Fruit fly (Drosophila melanogaster) whole organism, embryonic: ENCODE data around the gene CG46313.

Experiments
- Atf3 ChIP-seq: fragments of 200-800 bp; sonication (Bioruptor generic); optimal IDR thresholded peaks from 3 replicates; lab custom pipeline; 2016; ENCODE audit warnings: missing biosample characterization, missing genetic modification characterization
- Atf6 ChIP-seq: fragments of 200-800 bp; sonication (Bioruptor generic); IDR thresholded peaks from 2 replicates; pipeline ENCODE4 v1.3.6; 2022; ENCODE audit warnings: missing biosample characterization, missing genetic modification characterization
- CG10147 ChIP-seq: fragments of 200-800 bp; sonication (Bioruptor generic); optimal IDR thresholded peaks from 2 replicates; lab custom pipeline; 2019; ENCODE audit warnings: missing biosample characterization, mild to moderate bottlenecking, missing genetic modification characterization, moderate library complexity
- CG10366 ChIP-seq: fragments of 200-800 bp; sonication (Bioruptor generic); IDR thresholded peaks from 2 replicates; pipeline ENCODE4 v1.3.6; 2022; ENCODE audit warnings: missing biosample characterization, missing genetic modification characterization
- CG10959 ChIP-seq: fragments of 200-800 bp; sonication (Bioruptor generic); IDR thresholded peaks from 2 replicates; pipeline ENCODE4 v1.3.6; 2022; ENCODE audit warnings: missing biosample characterization, missing genetic modification characterization
- CG11085 ChIP-seq: fragments of 200-800 bp; sonication (Bioruptor generic); IDR thresholded peaks from 2 replicates; pipeline ENCODE4 v1.3.6; 2022; ENCODE audit warnings: missing biosample characterization, missing genetic modification characterization
- CG11247 ChIP-seq: fragments of 200-800 bp; sonication (Bioruptor generic); IDR thresholded peaks from 2 replicates; pipeline ENCODE4 v1.3.6; 2022; ENCODE audit warnings: missing biosample characterization, missing genetic modification characterization
- CG13296 ChIP-seq: fragments of 200-800 bp; sonication (Bioruptor generic); optimal IDR thresholded peaks from 3 replicates; lab custom pipeline; 2018; ENCODE audit warnings: missing biosample characterization, mild to moderate bottlenecking, missing genetic modification characterization
- CG13424 ChIP-seq: fragments of 200-800 bp; sonication (Bioruptor generic); optimal IDR thresholded peaks from 2 replicates; lab custom pipeline; 2019; ENCODE audit warnings: missing biosample characterization, mild to moderate bottlenecking, missing genetic modification characterization, moderate library complexity
- CG13894 ChIP-seq: fragments of 200-800 bp; sonication (Bioruptor generic); optimal IDR thresholded peaks from 3 replicates; lab custom pipeline; 2018; ENCODE audit warnings: missing biosample characterization, mild to moderate bottlenecking, missing genetic modification characterization, moderate library complexity
- CG14050 ChIP-seq: fragments of 200-800 bp; sonication (Bioruptor generic); IDR thresholded peaks from 3 replicates; pipeline ENCODE4 v1.3.6; 2022; ENCODE audit warnings: missing biosample characterization, missing genetic modification characterization
- CG17359 ChIP-seq: fragments of 200-800 bp; sonication (Bioruptor generic); optimal IDR thresholded peaks from 3 replicates; lab custom pipeline; 2018; ENCODE audit warnings: missing biosample characterization, mild to moderate bottlenecking, missing genetic modification characterization, moderate library complexity
- CG17912 ChIP-seq: fragments of 200-800 bp; sonication (Bioruptor generic); optimal IDR thresholded peaks from 2 replicates; lab custom pipeline; 2018; ENCODE audit warnings: missing biosample characterization, mild to moderate bottlenecking, missing genetic modification characterization
- CG2120 ChIP-seq: fragments of 200-800 bp; sonication (Bioruptor generic); optimal IDR thresholded peaks from 3 replicates; lab custom pipeline; 2016; ENCODE audit warnings: missing biosample characterization, missing genetic modification characterization
- CG2199 ChIP-seq: fragments of 200-800 bp; sonication (Bioruptor generic); IDR thresholded peaks from 3 replicates; pipeline ENCODE4 v1.3.6; 2022; ENCODE audit warnings: missing biosample characterization, missing genetic modification characterization
- CG34224 ChIP-seq: fragments of 200-800 bp; sonication (Bioruptor generic); IDR thresholded peaks from 3 replicates; pipeline ENCODE4 v1.3.6; 2022; ENCODE audit warnings: missing biosample characterization, missing genetic modification characterization; ENCODE audit not compliant: partially characterized antibody
- CG42726 ChIP-seq: fragments of 200-800 bp; sonication (Bioruptor generic); IDR thresholded peaks from 2 replicates; pipeline ENCODE4 v1.3.6; 2022; ENCODE audit warnings: missing biosample characterization, missing genetic modification characterization; ENCODE audit not compliant: partially characterized antibody
- CG4404 ChIP-seq: fragments of 200-800 bp; sonication (Bioruptor generic); IDR thresholded peaks from 2 replicates; pipeline ENCODE4 v1.3.6; 2022; ENCODE audit warnings: missing biosample characterization, missing genetic modification characterization
- CG4730 ChIP-seq: fragments of 200-800 bp; sonication (Bioruptor generic); IDR thresholded peaks from 2 replicates; pipeline ENCODE4 v1.3.6; 2022; ENCODE audit warnings: missing biosample characterization, missing genetic modification characterization
- CG5953 ChIP-seq: fragments of 200-800 bp; sonication (Bioruptor generic); IDR thresholded peaks from 2 replicates; pipeline ENCODE4 v1.3.6; 2022; ENCODE audit warnings: missing biosample characterization, missing genetic modification characterization
- CG6683 ChIP-seq: fragments of 200-800 bp; sonication (Bioruptor generic); optimal IDR thresholded peaks from 2 replicates; lab custom pipeline; 2017; ENCODE audit warnings: missing biosample characterization, mild to moderate bottlenecking, missing genetic modification characterization, missing genetic modification reagents
- CG9609 ChIP-seq: fragments of 200-800 bp; sonication (Bioruptor generic); optimal IDR thresholded peaks from 3 replicates; lab custom pipeline; 2016; ENCODE audit warnings: missing biosample characterization, missing genetic modification characterization
- CG9817 ChIP-seq: fragments of 200-800 bp; sonication (Bioruptor generic); optimal IDR thresholded peaks from 2 replicates; lab custom pipeline; 2018; ENCODE audit warnings: missing biosample characterization, mild to moderate bottlenecking, missing genetic modification characterization, moderate library complexity
- CG9932 ChIP-seq: fragments of 200-800 bp; sonication (Bioruptor generic); IDR thresholded peaks from 2 replicates; pipeline ENCODE4 v1.3.6; 2022; ENCODE audit warnings: missing biosample characterization, missing genetic modification characterization
- CkIIα-i1 ChIP-seq: fragments of 200-800 bp; sonication (Bioruptor generic); IDR thresholded peaks from 2 replicates; pipeline ENCODE4 v1.3.6; 2022; ENCODE audit warnings: missing biosample characterization, missing genetic modification characterization
- Dref ChIP-seq: fragments of 200-800 bp; sonication (Bioruptor generic); IDR thresholded peaks from 2 replicates; pipeline ENCODE4 v1.3.6; 2022; ENCODE audit warnings: missing biosample characterization, missing genetic modification characterization
- Drgx ChIP-seq: fragments of 200-800 bp; sonication (Bioruptor generic); IDR thresholded peaks from 2 replicates; pipeline ENCODE4 v1.3.6; 2022; ENCODE audit warnings: missing biosample characterization, missing genetic modification characterization
- E2f1 ChIP-seq: fragments of 200-800 bp; sonication (Bioruptor generic); IDR thresholded peaks from 2 replicates; pipeline ENCODE4 v1.3.6; 2022; ENCODE audit warnings: missing biosample characterization, missing genetic modification characterization
- HLHmδ ChIP-seq: fragments of 200-800 bp; sonication (Bioruptor generic); optimal IDR thresholded peaks from 2 replicates; lab custom pipeline; 2018; ENCODE audit warnings: missing biosample characterization, mild to moderate bottlenecking, missing genetic modification characterization, moderate library complexity
- Lpt ChIP-seq: fragments of >200 bp; optimal IDR thresholded peaks from 2 replicates; lab custom pipeline; 2018; ENCODE audit warnings: missing biosample characterization, missing genetic modification characterization
- Med ChIP-seq: fragments of 200-800 bp; sonication (Bioruptor generic); peaks from one replicate; lab custom pipeline; 2016; ENCODE audit warnings: missing biosample characterization, missing genetic modification characterization, mild to moderate bottlenecking, inconsistent platforms, moderate library complexity
- NC2β ChIP-seq: fragments of 200-800 bp; sonication (Bioruptor generic); optimal IDR thresholded peaks from 2 replicates; lab custom pipeline; 2016; ENCODE audit warnings: missing biosample characterization, missing genetic modification characterization
- PHDP ChIP-seq: fragments of 200-800 bp; sonication (Bioruptor generic); optimal IDR thresholded peaks from 3 replicates; lab custom pipeline; 2018; ENCODE audit warnings: missing biosample characterization, mild to moderate bottlenecking, missing genetic modification characterization, moderate library complexity
- Rfx ChIP-seq: fragments of 200-800 bp; sonication (Bioruptor generic); IDR thresholded peaks from 2 replicates; pipeline ENCODE4 v1.3.6; 2022; ENCODE audit warnings: missing biosample characterization, missing genetic modification characterization
- Xbp1 ChIP-seq: fragments of 200-800 bp; sonication (Bioruptor generic); optimal IDR thresholded peaks from 3 replicates; lab custom pipeline; 2016; ENCODE audit warnings: missing biosample characterization, mild to moderate bottlenecking, missing genetic modification characterization
- Xrp1 ChIP-seq: fragments of 200-800 bp; sonication (Bioruptor generic); IDR thresholded peaks from 2 replicates; pipeline ENCODE4 v1.3.6; 2022; ENCODE audit warnings: missing biosample characterization, missing genetic modification characterization
- abd-A ChIP-seq: fragments of 200-800 bp; sonication (Bioruptor generic); optimal IDR thresholded peaks from 3 replicates; lab custom pipeline; 2019; ENCODE audit warnings: missing biosample characterization, mild to moderate bottlenecking, missing genetic modification characterization, moderate library complexity
- br ChIP-seq: fragments of >200 bp; optimal IDR thresholded peaks from 2 replicates; lab custom pipeline; 2017
- cas ChIP-seq: fragments of 200-800 bp; sonication (Bioruptor generic); IDR thresholded peaks from 2 replicates; pipeline ENCODE4 v1.3.6; 2022; ENCODE audit warnings: missing biosample characterization, missing genetic modification characterization
- caup ChIP-seq: fragments of 200-800 bp; sonication (Bioruptor generic); optimal IDR thresholded peaks from 3 replicates; lab custom pipeline; 2017; ENCODE audit warnings: missing biosample characterization, mild to moderate bottlenecking, missing genetic modification characterization, moderate library complexity; ENCODE audit not compliant: severe bottlenecking
- ci ChIP-seq: fragments of 200-800 bp; sonication (Bioruptor generic); IDR thresholded peaks from 3 replicates; pipeline ENCODE4 v1.3.6; 2022; ENCODE audit warnings: missing biosample characterization, missing genetic modification characterization
- da ChIP-seq: fragments of 200-800 bp; sonication (Bioruptor generic); optimal IDR thresholded peaks from 2 replicates; lab custom pipeline; 2016; ENCODE audit warnings: missing biosample characterization, missing genetic modification characterization
- dati ChIP-seq: fragments of 200-800 bp; sonication (Bioruptor generic); IDR thresholded peaks from 2 replicates; pipeline ENCODE4 v1.3.6; 2022; ENCODE audit warnings: missing biosample characterization, missing genetic modification characterization
- gsb-n ChIP-seq: fragments of 200-800 bp; sonication (Bioruptor generic); optimal IDR thresholded peaks from 3 replicates; lab custom pipeline; 2018; ENCODE audit warnings: missing biosample characterization, mild to moderate bottlenecking, missing genetic modification characterization
- hbn ChIP-seq: fragments of 200-800 bp; sonication (Bioruptor generic); IDR thresholded peaks from 2 replicates; pipeline ENCODE4 v1.3.6; 2022; ENCODE audit warnings: missing biosample characterization, missing genetic modification characterization; ENCODE audit not compliant: partially characterized antibody
- kni ChIP-seq: fragments of 200-800 bp; sonication (Bioruptor generic); optimal IDR thresholded peaks from 3 replicates; lab custom pipeline; 2017; ENCODE audit warnings: mild to moderate bottlenecking, missing biosample characterization, missing genetic modification reagents, missing genetic modification characterization
- lmd ChIP-seq: fragments of 200-800 bp; sonication (Bioruptor generic); IDR thresholded peaks from 2 replicates; pipeline ENCODE4 v1.3.6; 2022; ENCODE audit warnings: missing biosample characterization, missing genetic modification characterization
- pros ChIP-seq: fragments of 200-800 bp; sonication (Bioruptor generic); optimal IDR thresholded peaks from 3 replicates; lab custom pipeline; 2019; ENCODE audit warnings: missing biosample characterization, mild to moderate bottlenecking, missing genetic modification characterization, moderate library complexity
- sc ChIP-seq, 3 experiments: fragments of >200 bp in 2 of 3; fragments of 200-800 bp in 1 of 3; sonication (Bioruptor generic) in 1 of 3; optimal IDR thresholded peaks; 2 replicates in 2 of 3; 3 replicates in 1 of 3; lab custom pipeline; 2017; ENCODE audit warnings: mild to moderate bottlenecking in 1 of 3, missing biosample characterization in 1 of 3, missing genetic modification characterization in 1 of 3, missing genetic modification reagents in 1 of 3
- so ChIP-seq: fragments of 200-800 bp; sonication (Bioruptor generic); IDR thresholded peaks from 3 replicates; pipeline ENCODE4 v1.3.6; 2022; ENCODE audit warnings: missing biosample characterization, missing genetic modification characterization
- unpg ChIP-seq: fragments of 200-800 bp; sonication (Bioruptor generic); optimal IDR thresholded peaks from 3 replicates; lab custom pipeline; 2018; ENCODE audit warnings: missing biosample characterization, mild to moderate bottlenecking, missing genetic modification characterization, moderate library complexity
- wor ChIP-seq: fragments of 200-800 bp; sonication (Bioruptor generic); IDR thresholded peaks from 2 replicates; pipeline ENCODE4 v1.3.6; 2022; ENCODE audit warnings: missing biosample characterization, missing genetic modification characterization

The CG46313 gene

DNA sequence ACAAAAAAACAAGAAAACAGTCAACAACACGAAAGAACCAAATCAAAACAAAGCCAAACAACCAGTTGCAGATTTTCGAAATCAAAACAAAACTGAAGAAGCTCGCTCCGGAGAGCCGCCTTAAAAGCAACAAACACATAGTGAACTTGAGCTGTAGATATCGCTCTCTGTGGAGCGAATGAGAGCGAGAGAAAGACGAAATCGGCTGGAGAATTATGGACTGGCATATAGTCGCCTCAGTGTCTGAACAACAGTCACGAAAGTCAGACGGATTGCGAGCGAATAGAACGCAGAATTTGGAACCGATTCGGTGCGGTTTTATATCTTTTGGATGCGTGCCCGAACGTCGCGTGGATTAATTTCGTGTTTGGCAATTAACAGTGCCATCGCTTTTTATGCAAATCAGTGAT is 1.9 kb downstream of the CG46313 start (continued):
- TF ChIP-seq da (GFP tag; lab: Kevin White, UChicago): no peak
- TF ChIP-seq Dref (GFP tag; lab: Robert Waterston, UW): no peak
- TF ChIP-seq CG11247 (GFP tag; lab: Robert Waterston, UW): no peak
- no peak for TF ChIP-seq Xrp1 (GFP tag; lab: Robert Waterston, UW)
- no peak for TF ChIP-seq Atf3
- TF ChIP-seq PHDP: no peak
- TF ChIP-seq CG5953 (GFP tag; lab: Robert Waterston, UW): no peak
- TF ChIP-seq lmd (GFP tag; lab: Robert Waterston, UW): no peak
- no peak for TF ChIP-seq CG9817
- TF ChIP-seq br (lab: Kevin White, UChicago): no peak
- TF ChIP-seq CG10959 (GFP tag; lab: Robert Waterston, UW): no peak
- TF ChIP-seq abd-A (tag; lab: Kevin White, UChicago): peak; percentile 57
- TF ChIP-seq caup (GFP tag; lab: Kevin White, UChicago): no peak
- TF ChIP-seq CG14050 (GFP tag; lab: Robert Waterston, UW): no peak
- TF ChIP-seq CG13894 (tag; lab: Kevin White, UChicago): peak; percentile 60
- TF ChIP-seq NC2β (GFP tag; lab: Kevin White, UChicago): no peak
- TF ChIP-seq CG2120 (GFP tag; lab: Kevin White, UChicago): no peak
- no peak for TF ChIP-seq CG17912 (GFP tag; lab: Kevin White, UChicago)
- TF ChIP-seq Lpt (GFP tag; lab: Kevin White, UChicago): no peak
- no peak for TF ChIP-seq gsb-n (tag; lab: Kevin White, UChicago)
- no peak for TF ChIP-seq CG10366 (GFP tag; lab: Robert Waterston, UW)
- peak; percentile 20 for TF ChIP-seq CG13296
- peak; percentile 48 for TF ChIP-seq Atf6 (GFP tag; lab: Robert Waterston, UW)
- TF ChIP-seq CG11085 (GFP tag; lab: Robert Waterston, UW): no peak
- no peak for TF ChIP-seq CG17359 (tag; lab: Kevin White, UChicago)
- TF ChIP-seq CG4404 (GFP tag; lab: Robert Waterston, UW): no peak
- no peak for TF ChIP-seq hbn (GFP tag; lab: Robert Waterston, UW)
- TF ChIP-seq CG34224 (GFP tag; lab: Robert Waterston, UW): peak; percentile 36; the same call in 1 of the 3 replicates
- no peak for TF ChIP-seq CkIIα-i1 (GFP tag; lab: Robert Waterston, UW)
- no peak for TF ChIP-seq CG9609 (GFP tag; lab: Kevin White, UChicago)
- no peak for TF ChIP-seq CG10147 (GFP tag; lab: Kevin White, UChicago)
- no peak for TF ChIP-seq HLHmδ (GFP tag; lab: Kevin White, UChicago)
- TF ChIP-seq E2f1 (GFP tag; lab: Robert Waterston, UW): no peak
- no peak for TF ChIP-seq kni (GFP tag; lab: Kevin White, UChicago)
- TF ChIP-seq pros (GFP tag; lab: Kevin White, UChicago): peak; percentile 20
- TF ChIP-seq Med (GFP tag; lab: Kevin White, UChicago): peak; percentile 83
- no peak for TF ChIP-seq CG6683
- TF ChIP-seq CG4730 (GFP tag; lab: Robert Waterston, UW): no peak
- no peak for TF ChIP-seq CG13424 (tag; lab: Kevin White, UChicago)
- peak; percentile 71; the same call in 1 of the 3 replicates for TF ChIP-seq so
- TF ChIP-seq CG9932 (GFP tag; lab: Robert Waterston, UW): peak; percentile 26; the same call in 1 of the 2 replicates
- TF ChIP-seq sc (optimal IDR thresholded peaks at IDR 0.05; lab: Kevin White, UChicago): no peak
- no peak for TF ChIP-seq sc (GFP tag; optimal IDR thresholded peaks at IDR 0.05; lab: Kevin White, UChicago)
- peak; percentile 38; the same call in 1 of the 3 replicates for TF ChIP-seq ci (GFP tag; lab: Robert Waterston, UW)
- TF ChIP-seq CG2199 (GFP tag; lab: Robert Waterston, UW): 0 out of 3 replicates have a peak, but pooled peaks have one; percentile 52
- no peak for TF ChIP-seq dati
- TF ChIP-seq wor (GFP tag; lab: Robert Waterston, UW): no peak
- TF ChIP-seq Drgx (GFP tag; lab: Robert Waterston, UW): no peak
- no peak for TF ChIP-seq Xbp1
- peak; percentile 46; the same call in 1 of the 2 replicates for TF ChIP-seq Rfx (GFP tag; lab: Robert Waterston, UW)
- no peak for TF ChIP-seq cas
- TF ChIP-seq unpg (GFP tag; lab: Kevin White, UChicago): no peak
- no peak for TF ChIP-seq CG42726
